Worm (Caenorhabditis elegans): ENCODE measurements around the gene C01G10.7.

DNA sequence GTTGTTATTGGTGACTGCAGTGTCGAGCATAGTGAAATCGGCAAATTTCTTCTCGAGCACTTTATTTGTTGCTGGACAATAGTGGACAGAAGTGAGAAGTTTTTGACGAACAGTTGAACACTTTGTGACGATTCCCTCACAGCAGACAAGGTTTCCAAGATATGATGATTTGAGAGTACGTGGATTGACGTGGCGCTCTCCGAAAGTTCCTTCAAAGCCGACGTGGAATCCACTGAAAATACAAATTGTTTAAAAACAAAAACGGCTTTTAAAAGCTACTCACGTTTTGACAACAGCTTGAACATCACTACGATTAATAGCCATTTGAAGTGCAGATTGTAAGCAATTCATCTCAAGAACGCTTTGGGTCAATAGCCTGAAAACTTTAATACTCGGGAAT is 26.6 kb upstream of the C01G10.7 start:
- no peak for TF ChIP-seq ztf-23 (GFP tag; IDR thresholded peaks at IDR 0.05)
- no peak for TF ChIP-seq klf-2 (GFP tag; conservative IDR thresholded peaks at IDR 0.05)
- no peak for TF ChIP-seq cog-1 (tag; optimal IDR thresholded peaks at IDR 0.05)

Measured in whole organism, midembryonic.